Worm (Caenorhabditis elegans): ENCODE data around the gene hnd-1.

Gene hnd-1

DNA sequence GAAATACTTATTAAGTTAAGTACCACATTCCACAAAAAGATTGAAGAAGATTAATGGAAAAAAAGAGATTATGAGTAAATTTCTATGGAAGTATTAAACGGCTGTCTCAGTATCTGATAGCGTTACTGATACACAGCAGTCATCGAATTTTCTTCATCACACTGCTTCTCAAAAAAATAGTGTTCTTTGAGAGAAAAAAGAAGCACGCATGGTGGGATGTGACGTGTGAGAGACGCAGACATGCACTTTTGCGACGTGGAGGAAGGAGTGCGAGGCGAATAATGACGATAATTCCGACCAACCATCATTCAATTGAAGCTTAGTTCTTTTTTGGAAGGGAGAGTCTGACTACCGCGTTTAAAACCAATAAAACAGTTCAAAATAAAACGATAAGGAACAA, 25.9 kb downstream of the hnd-1 start, which contains the start of gene C44C10.11 (continued):
- no peak for TF ChIP-seq nhr-237 (tag; optimal IDR thresholded peaks at IDR 0.05)
- TF ChIP-seq peb-1 (tag; optimal IDR thresholded peaks at IDR 0.05) = no peak

DNA sequence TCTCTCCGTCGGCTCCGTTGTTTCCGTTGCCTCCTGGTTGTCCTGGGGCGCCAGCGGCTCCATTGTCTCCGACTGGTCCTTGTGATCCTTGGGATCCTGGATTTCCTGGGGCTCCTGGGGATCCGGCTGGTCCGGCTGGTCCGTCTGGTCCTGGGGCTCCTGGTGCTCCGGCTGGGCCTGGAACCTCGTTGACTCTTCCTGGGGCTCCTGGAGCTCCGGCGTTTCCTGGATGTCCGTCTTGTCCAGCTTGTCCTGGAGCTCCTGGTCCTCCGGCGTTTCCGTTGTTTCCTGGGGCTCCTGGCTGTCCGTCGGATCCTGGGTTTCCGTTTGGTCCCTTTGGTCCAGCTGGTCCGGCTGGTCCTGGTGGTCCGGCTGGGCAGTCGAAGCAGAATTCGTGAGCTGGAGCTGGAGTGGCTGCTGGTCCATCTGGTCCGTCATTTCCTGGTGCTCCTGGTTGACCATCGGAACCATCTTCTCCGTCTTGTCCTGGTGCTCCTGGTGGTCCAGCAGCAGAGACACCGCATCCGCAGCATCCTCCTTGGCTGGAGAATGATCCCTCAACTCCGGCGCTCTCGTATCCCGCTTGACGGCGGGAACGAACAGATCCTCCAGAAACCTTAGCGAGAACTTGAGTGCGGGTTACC, 27.2 kb downstream of the hnd-1 start:
- TF ChIP-seq ceh-16 (tag; optimal IDR thresholded peaks at IDR 0.05) (no peak), nhr-25 (tag; optimal IDR thresholded peaks at IDR 0.05) (no peak), unc-39 (tag; optimal IDR thresholded peaks at IDR 0.05) (no peak), zag-1 (tag; optimal IDR thresholded peaks at IDR 0.05) (no peak), lin-39 (tag; optimal IDR thresholded peaks at IDR 0.05) (no peak), nhr-21 (tag; optimal IDR thresholded peaks at IDR 0.05) (no peak), fos-1 (tag; optimal IDR thresholded peaks at IDR 0.05) (no peak), nhr-6 (tag; optimal IDR thresholded peaks at IDR 0.05) (no peak)

ce11 chrX:11712230-11712853, 28.0 kb downstream of the hnd-1 start, which contains the start of gene col-180:
TSS of gene col-180 (minus strand) at chrX:11712280.
- TF ChIP-seq mdl-1 (tag; optimal IDR thresholded peaks at IDR 0.05) (no peak), nhr-129 (tag; optimal IDR thresholded peaks at IDR 0.05) (no peak), egl-27 (tag; optimal IDR thresholded peaks at IDR 0.05) (no peak), nhr-10 (tag; optimal IDR thresholded peaks at IDR 0.05) (no peak), nhr-6 (tag; optimal IDR thresholded peaks at IDR 0.05) (no peak), alr-1 (tag; optimal IDR thresholded peaks at IDR 0.05) (no peak)

DNA sequence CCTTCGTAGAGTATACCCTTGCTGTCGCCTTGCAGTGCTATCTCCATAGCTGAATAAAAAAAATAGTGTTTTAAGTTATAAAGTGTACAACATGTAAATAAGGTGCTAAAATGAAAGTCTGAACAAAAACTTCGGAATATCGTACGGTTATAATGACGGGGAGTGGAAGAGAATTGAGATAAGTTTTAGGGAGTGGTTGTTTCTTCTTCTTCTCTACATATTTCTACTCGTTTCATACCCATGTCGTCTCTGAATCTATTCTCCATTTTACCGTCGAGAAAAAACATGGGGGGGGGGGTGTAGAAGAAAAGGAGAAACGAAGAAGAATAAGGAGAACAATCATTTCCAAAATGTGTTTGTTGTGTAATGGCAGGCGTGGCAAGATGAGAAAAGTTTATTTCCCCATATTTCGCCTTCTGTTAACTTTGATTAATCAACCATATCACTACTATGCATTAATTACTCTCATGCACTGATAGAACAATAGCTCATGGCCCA, 32.2 kb downstream of the hnd-1 start, which contains the start of gene C44C10.9:
TSS of gene C44C10.9 (minus strand) at position 51 of the 498 bp plus-strand sequence.
- TF ChIP-seq nhr-25 (tag; optimal IDR thresholded peaks at IDR 0.05) (peak; percentile 42), nhr-77 (tag; optimal IDR thresholded peaks at IDR 0.05) (no peak), ama-1 (optimal IDR thresholded peaks at IDR 0.05) (no peak), lin-39 (tag; optimal IDR thresholded peaks at IDR 0.05) (no peak), ztf-11 (tag; optimal IDR thresholded peaks at IDR 0.05) (no peak), nhr-23 (tag; optimal IDR thresholded peaks at IDR 0.05) (no peak), nhr-12 (tag; optimal IDR thresholded peaks at IDR 0.05) (no peak), peb-1 (tag; optimal IDR thresholded peaks at IDR 0.05) (no peak), blmp-1 (tag; optimal IDR thresholded peaks at IDR 0.05; ENCODE audit: insufficient read depth) (peak; percentile 28), lsy-2 (tag; optimal IDR thresholded peaks at IDR 0.05) (no peak)

- TF ChIP-seq sma-3 (GFP tag; optimal IDR thresholded peaks at IDR 0.05) = no peak
- TF ChIP-seq skn-1 (tag; optimal IDR thresholded peaks at IDR 0.05) = no peak
- no peak for TF ChIP-seq lin-39 (tag; optimal IDR thresholded peaks at IDR 0.05)
- no peak for TF ChIP-seq nhr-10 (tag; optimal IDR thresholded peaks at IDR 0.05)
- TF ChIP-seq nhr-129 (tag; optimal IDR thresholded peaks at IDR 0.05) = peak; percentile 3
- no peak for TF ChIP-seq lsy-2 (tag; optimal IDR thresholded peaks at IDR 0.05)
- no peak for TF ChIP-seq mbf-1 (tag; optimal IDR thresholded peaks at IDR 0.05)
- peak; percentile 53 for TF ChIP-seq F13H6.1 (tag; optimal IDR thresholded peaks at IDR 0.05)
- TF ChIP-seq lin-11 (tag; optimal IDR thresholded peaks at IDR 0.05) = no peak
- TF ChIP-seq lin-13 (GFP tag; optimal IDR thresholded peaks at IDR 0.05) = no peak
- no peak for TF ChIP-seq elt-3 (tag; optimal IDR thresholded peaks at IDR 0.05)
Observed at ce11 chrX:11718751-11719150, 34.4 kb downstream of the hnd-1 start.

DNA sequence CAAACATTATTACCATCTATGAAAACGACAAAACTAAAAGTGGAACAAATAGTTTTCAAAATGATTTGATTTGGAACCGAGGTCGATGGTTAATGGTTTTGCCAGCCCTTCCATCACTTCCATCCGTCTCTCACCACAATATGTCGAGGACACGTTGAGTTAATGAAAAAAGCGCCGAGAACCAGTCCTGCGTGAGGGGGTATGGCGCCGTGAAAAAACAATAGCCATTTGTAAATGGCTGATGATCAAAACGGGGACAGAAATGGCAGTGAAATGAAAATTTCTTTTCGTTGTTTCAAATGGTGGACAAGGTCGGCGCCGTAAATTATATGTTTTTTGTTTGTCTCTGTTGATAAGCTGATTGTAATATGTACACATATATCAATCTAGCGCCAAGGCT, 35.7 kb downstream of the hnd-1 start:
- no peak for TF ChIP-seq C34F6.9 (tag; optimal IDR thresholded peaks at IDR 0.05)
- TF ChIP-seq lin-39 (tag; optimal IDR thresholded peaks at IDR 0.05) = no peak
- TF ChIP-seq R02D3.7 (tag; optimal IDR thresholded peaks at IDR 0.05) = no peak
- TF ChIP-seq elt-1 (tag; optimal IDR thresholded peaks at IDR 0.05) = no peak
- TF ChIP-seq alr-1 (tag; optimal IDR thresholded peaks at IDR 0.05) = no peak
- no peak for TF ChIP-seq nhr-12 (tag; optimal IDR thresholded peaks at IDR 0.05)
- no peak for TF ChIP-seq aly-2 (tag; optimal IDR thresholded peaks at IDR 0.05)
- no peak for TF ChIP-seq mdl-1 (tag; optimal IDR thresholded peaks at IDR 0.05)
- TF ChIP-seq lin-11 (tag; optimal IDR thresholded peaks at IDR 0.05) = no peak
- no peak for TF ChIP-seq zag-1 (tag; optimal IDR thresholded peaks at IDR 0.05)
- TF ChIP-seq nhr-25 (tag; optimal IDR thresholded peaks at IDR 0.05) = peak; percentile 43
- no peak for TF ChIP-seq ztf-4 (tag; optimal IDR thresholded peaks at IDR 0.05)
- no peak for TF ChIP-seq unc-39 (tag; optimal IDR thresholded peaks at IDR 0.05)
- no peak for TF ChIP-seq nhr-237 (tag; optimal IDR thresholded peaks at IDR 0.05)
- TF ChIP-seq snpc-4 (tag; optimal IDR thresholded peaks at IDR 0.05) = no peak
- no peak for TF ChIP-seq dmd-4 (tag; optimal IDR thresholded peaks at IDR 0.05)
- no peak for TF ChIP-seq fos-1 (tag; optimal IDR thresholded peaks at IDR 0.05)
- peak; percentile 4 for TF ChIP-seq F13H6.1 (tag; optimal IDR thresholded peaks at IDR 0.05)
